Fruit fly (Drosophila melanogaster) whole organism, embryonic: ENCODE measurements around the gene CG3625.

Source experiments
- Antp ChIP-seq: fragments of 200-800 bp; sonication (Bioruptor generic); optimal IDR thresholded peaks from 3 replicates; lab custom pipeline; 2016; ENCODE audit warnings: missing biosample characterization, missing genetic modification characterization
- Bdp1 ChIP-seq: fragments of 200-800 bp; sonication (Bioruptor generic); optimal IDR thresholded peaks from 3 replicates; lab custom pipeline; 2016; ENCODE audit warnings: missing biosample characterization, missing genetic modification characterization
- Blimp-1 ChIP-seq: fragments of 200-800 bp; sonication (Bioruptor generic); optimal IDR thresholded peaks from 3 replicates; lab custom pipeline; 2018; ENCODE audit warnings: missing biosample characterization, missing genetic modification characterization, mild to moderate bottlenecking, moderate library complexity, missing genetic modification reagents
- CG11696 ChIP-seq: fragments of 200-800 bp; sonication (Bioruptor generic); IDR thresholded peaks from 2 replicates; pipeline ENCODE4 v1.3.6; 2022; ENCODE audit warnings: missing biosample characterization, missing genetic modification characterization
- CG12219 ChIP-seq: fragments of 200-800 bp; sonication (Bioruptor generic); optimal IDR thresholded peaks from 3 replicates; lab custom pipeline; 2018; ENCODE audit warnings: missing biosample characterization, mild to moderate bottlenecking, missing genetic modification characterization
- CG13775 ChIP-seq: fragments of 200-800 bp; sonication (Bioruptor generic); optimal IDR thresholded peaks from 3 replicates; lab custom pipeline; 2017; ENCODE audit warnings: missing biosample characterization, mild to moderate bottlenecking, missing genetic modification characterization
- CG14014 ChIP-seq: fragments of 200-800 bp; sonication (Bioruptor generic); IDR thresholded peaks from 2 replicates; pipeline ENCODE4 v1.3.6; 2022; ENCODE audit warnings: missing biosample characterization, missing genetic modification characterization
- CG14710 ChIP-seq: fragments of 200-800 bp; sonication (Bioruptor generic); optimal IDR thresholded peaks from 3 replicates; lab custom pipeline; 2019; ENCODE audit warnings: missing biosample characterization, mild to moderate bottlenecking, missing genetic modification characterization, moderate library complexity
- CG15696 ChIP-seq: fragments of 200-800 bp; sonication (Bioruptor generic); optimal IDR thresholded peaks from 2 replicates; lab custom pipeline; 2019; ENCODE audit warnings: missing biosample characterization, mild to moderate bottlenecking, missing genetic modification characterization, moderate library complexity
- CG16863 ChIP-seq: fragments of 200-800 bp; sonication (Bioruptor generic); optimal IDR thresholded peaks from 3 replicates; lab custom pipeline; 2016; ENCODE audit warnings: missing biosample characterization, missing genetic modification characterization
- CG17385 ChIP-seq: fragments of 200-800 bp; sonication (Bioruptor generic); optimal IDR thresholded peaks from 3 replicates; lab custom pipeline; 2018; ENCODE audit warnings: missing biosample characterization, mild to moderate bottlenecking, missing genetic modification characterization
- CG18262 ChIP-seq: fragments of 200-800 bp; optimal IDR thresholded peaks from 3 replicates; lab custom pipeline; 2019; ENCODE audit warnings: missing biosample characterization, mild to moderate bottlenecking, missing genetic modification characterization, moderate library complexity
- CG2875 ChIP-seq: fragments of 200-800 bp; sonication (Bioruptor generic); optimal IDR thresholded peaks from 2 replicates; lab custom pipeline; 2017; ENCODE audit warnings: missing biosample characterization, mild to moderate bottlenecking, missing genetic modification characterization, missing genetic modification reagents
- CG31441 ChIP-seq: fragments of 200-800 bp; sonication (Bioruptor generic); IDR thresholded peaks from 2 replicates; pipeline ENCODE4 v1.3.6; 2022; ENCODE audit warnings: missing biosample characterization, missing genetic modification characterization
- CG3163 ChIP-seq: fragments of 200-800 bp; sonication (Bioruptor generic); optimal IDR thresholded peaks from 3 replicates; lab custom pipeline; 2016; ENCODE audit warnings: missing biosample characterization, missing genetic modification characterization
- CG32767 ChIP-seq: fragments of 200-800 bp; sonication (Bioruptor generic); IDR thresholded peaks from 2 replicates; pipeline ENCODE4 v1.3.6; 2022; ENCODE audit warnings: missing biosample characterization, missing genetic modification characterization
- CG4424 ChIP-seq: fragments of 200-800 bp; sonication (Bioruptor generic); optimal IDR thresholded peaks from 3 replicates; lab custom pipeline; 2016; ENCODE audit warnings: missing biosample characterization, missing genetic modification characterization
- CG9215 ChIP-seq: fragments of 200-800 bp; sonication (Bioruptor generic); IDR thresholded peaks from 2 replicates; pipeline ENCODE4 v1.3.6; 2022; ENCODE audit warnings: missing biosample characterization, missing genetic modification characterization
- CG9876 ChIP-seq: fragments of 200-800 bp; sonication (Bioruptor generic); optimal IDR thresholded peaks from 2 replicates; lab custom pipeline; 2016; ENCODE audit warnings: missing biosample characterization, missing genetic modification characterization
- Chrac-16 ChIP-seq: fragments of 200-800 bp; sonication (Bioruptor generic); optimal IDR thresholded peaks from 3 replicates; lab custom pipeline; 2016; ENCODE audit warnings: missing biosample characterization, missing genetic modification characterization
- Deaf1 ChIP-seq: fragments of 200-800 bp; optimal IDR thresholded peaks from 3 replicates; lab custom pipeline; 2019; ENCODE audit warnings: missing biosample characterization, mild to moderate bottlenecking, missing genetic modification characterization, moderate library complexity
- Dip2 ChIP-seq: fragments of 200-800 bp; sonication (Bioruptor generic); IDR thresholded peaks from 2 replicates; pipeline ENCODE4 v1.3.6; 2022; ENCODE audit warnings: missing biosample characterization, missing genetic modification characterization
- Dll ChIP-seq: fragments of 200-800 bp; sonication (Bioruptor generic); IDR thresholded peaks from 4 replicates; pipeline ENCODE4 v1.3.6; 2022; ENCODE audit warnings: missing biosample characterization, missing genetic modification characterization; ENCODE audit not compliant: partially characterized antibody
- E2f2 ChIP-seq: fragments of 200-800 bp; sonication (Bioruptor generic); IDR thresholded peaks from 2 replicates; pipeline ENCODE4 v1.3.6; 2022; ENCODE audit warnings: missing biosample characterization, missing genetic modification characterization
- HmgZ ChIP-seq: fragments of 200-800 bp; sonication (Bioruptor generic); optimal IDR thresholded peaks from 2 replicates; lab custom pipeline; 2018; ENCODE audit warnings: missing biosample characterization, mild to moderate bottlenecking, missing genetic modification characterization
- Max ChIP-seq: fragments of 200-800 bp; sonication (Bioruptor generic); optimal IDR thresholded peaks from 2 replicates; lab custom pipeline; 2016; ENCODE audit warnings: missing biosample characterization, mild to moderate bottlenecking, missing genetic modification characterization
- Mrtf ChIP-seq: fragments of 200-800 bp; sonication (Bioruptor generic); IDR thresholded peaks from 3 replicates; pipeline ENCODE4 v1.3.6; 2022; ENCODE audit warnings: missing biosample characterization, missing genetic modification characterization
- Oli ChIP-seq: fragments of 200-800 bp; sonication (Bioruptor generic); optimal IDR thresholded peaks from 2 replicates; lab custom pipeline; 2018; ENCODE audit warnings: missing biosample characterization, mild to moderate bottlenecking, missing genetic modification characterization, moderate library complexity
- Ravus ChIP-seq: fragments of 200-800 bp; sonication (Bioruptor generic); IDR thresholded peaks from 2 replicates; pipeline ENCODE4 v1.3.6; 2022; ENCODE audit warnings: missing biosample characterization, missing genetic modification characterization
- Six4 ChIP-seq: fragments of 200-800 bp; sonication (Bioruptor generic); optimal IDR thresholded peaks from 2 replicates; lab custom pipeline; 2016; ENCODE audit warnings: missing biosample characterization, missing genetic modification characterization
- Usf ChIP-seq: fragments of 200-800 bp; sonication (Bioruptor generic); optimal IDR thresholded peaks from 2 replicates; lab custom pipeline; 2017; ENCODE audit warnings: missing genotype, missing biosample characterization, missing genetic modification characterization
- YL-1 ChIP-seq: fragments of 200-800 bp; sonication (Bioruptor generic); optimal IDR thresholded peaks from 3 replicates; lab custom pipeline; 2017; ENCODE audit warnings: missing biosample characterization, mild to moderate bottlenecking, missing genetic modification characterization
- ase ChIP-seq: fragments of 200-800 bp; sonication (Bioruptor generic); IDR thresholded peaks from 3 replicates; pipeline ENCODE4 v1.3.6; 2022; ENCODE audit warnings: missing biosample characterization, missing genetic modification characterization
- az2 ChIP-seq: fragments of 200-800 bp; sonication (Bioruptor generic); optimal IDR thresholded peaks from 3 replicates; lab custom pipeline; 2016; ENCODE audit warnings: missing biosample characterization, missing genetic modification characterization
- bcd ChIP-seq: fragments of 200-800 bp; sonication (Bioruptor generic); optimal IDR thresholded peaks from 2 replicates; lab custom pipeline; 2017; ENCODE audit warnings: missing biosample characterization, mild to moderate bottlenecking, missing genetic modification characterization
- crc ChIP-seq: fragments of 200-800 bp; sonication (Bioruptor generic); optimal IDR thresholded peaks from 2 replicates; lab custom pipeline; 2016; ENCODE audit warnings: missing biosample characterization, missing genetic modification characterization
- dm ChIP-seq: fragments of 200-800 bp; sonication (Bioruptor generic); optimal IDR thresholded peaks from 3 replicates; lab custom pipeline; 2016; ENCODE audit warnings: missing biosample characterization, missing genetic modification characterization
- en ChIP-seq: fragments of 200-800 bp; sonication (Bioruptor generic); optimal IDR thresholded peaks from 2 replicates; lab custom pipeline; 2016; ENCODE audit warnings: missing biosample characterization, missing genetic modification characterization
- eyg ChIP-seq: fragments of 200-800 bp; sonication (Bioruptor generic); optimal IDR thresholded peaks from 3 replicates; lab custom pipeline; 2016; ENCODE audit warnings: missing biosample characterization, missing genetic modification characterization
- gce ChIP-seq: fragments of 200-800 bp; sonication (Bioruptor generic); IDR thresholded peaks from 3 replicates; pipeline ENCODE4 v1.3.6; 2022; ENCODE audit warnings: missing biosample characterization, missing genetic modification characterization
- gem ChIP-seq: fragments of 200-800 bp; sonication (Bioruptor generic); optimal IDR thresholded peaks from 2 replicates; lab custom pipeline; 2019; ENCODE audit warnings: missing biosample characterization, mild to moderate bottlenecking, missing genetic modification characterization, moderate library complexity
- gsb ChIP-seq: fragments of 200-800 bp; sonication (Bioruptor generic); IDR thresholded peaks from 2 replicates; pipeline ENCODE4 v1.3.6; 2022; ENCODE audit warnings: missing biosample characterization, missing genetic modification characterization
- hbn ChIP-seq: fragments of 200-800 bp; sonication (Bioruptor generic); IDR thresholded peaks from 2 replicates; pipeline ENCODE4 v1.3.6; 2022; ENCODE audit warnings: missing biosample characterization, missing genetic modification characterization; ENCODE audit not compliant: partially characterized antibody
- lab ChIP-seq: fragments of 200-800 bp; sonication (Bioruptor generic); optimal IDR thresholded peaks from 3 replicates; lab custom pipeline; 2017; ENCODE audit warnings: missing biosample characterization, missing genetic modification characterization, mild to moderate bottlenecking, moderate library complexity, missing genetic modification reagents
- nerfin-1 ChIP-seq: fragments of 200-800 bp; sonication (Bioruptor generic); optimal IDR thresholded peaks from 3 replicates; lab custom pipeline; 2019; ENCODE audit warnings: missing biosample characterization, mild to moderate bottlenecking, missing genetic modification characterization, moderate library complexity
- otp ChIP-seq: fragments of 200-800 bp; sonication (Bioruptor generic); IDR thresholded peaks from 3 replicates; pipeline ENCODE4, ENCODE4 v1.3.6; 2022; ENCODE audit warnings: missing biosample characterization, missing genetic modification characterization
- sob ChIP-seq: fragments of 200-800 bp; sonication (Bioruptor generic); IDR thresholded peaks from 2 replicates; pipeline ENCODE4 v1.3.6; 2022; ENCODE audit warnings: missing biosample characterization, missing genetic modification characterization
- stwl ChIP-seq: fragments of 200-800 bp; sonication (Bioruptor generic); optimal IDR thresholded peaks from 3 replicates; lab custom pipeline; 2018; ENCODE audit warnings: missing biosample characterization, mild to moderate bottlenecking, missing genetic modification characterization, moderate library complexity
- ttk ChIP-seq: fragments of 200-800 bp; sonication (Bioruptor generic); IDR thresholded peaks from 2 replicates; pipeline ENCODE4 v2.1.2; 2022; ENCODE audit warnings: missing biosample characterization, missing genetic modification characterization

The CG3625 gene

dm6 chr2L:297480-298284 is 6.1 kb upstream of the CG3625 start, which contains the start of gene Pi3K21B (continued):
- TF ChIP-seq az2 (GFP tag; lab: Kevin White, UChicago), result peak; percentile 87
- TF ChIP-seq ase, result peak; percentile 76
- peak; percentile 93 for TF ChIP-seq CG15696 (tag; lab: Kevin White, UChicago)
- peak; percentile 93 for TF ChIP-seq sob (GFP tag; lab: Robert Waterston, UW)
- 0 out of 2 replicates have a peak, but pooled peaks have one; percentile 38 for TF ChIP-seq gsb (GFP tag; lab: Robert Waterston, UW)
- peak; percentile 95 for TF ChIP-seq CG13775
- TF ChIP-seq Dll (GFP tag; lab: Robert Waterston, UW), result peak; percentile 41; the same call in 2 of the 4 replicates
- 0 out of 3 replicates have a peak, but pooled peaks have one; percentile 63 for TF ChIP-seq gce (GFP tag; lab: Robert Waterston, UW)
- TF ChIP-seq CG18262 (tag; lab: Kevin White, UChicago), result peak; percentile 88
- TF ChIP-seq Six4, result peak; percentile 84
- TF ChIP-seq CG31441 (GFP tag; lab: Robert Waterston, UW), result peak; percentile 87
- peak; percentile 93 for TF ChIP-seq CG9876 (GFP tag; lab: Kevin White, UChicago)
- TF ChIP-seq Bdp1, result peak; percentile 86
- no peak for TF ChIP-seq Dip2 (GFP tag; lab: Robert Waterston, UW)
- TF ChIP-seq Max, result peak; percentile 88
- TF ChIP-seq CG3163, result peak; percentile 78
- peak; percentile 92 for TF ChIP-seq lab (GFP tag; lab: Kevin White, UChicago)
- peak; percentile 95 for TF ChIP-seq CG14710 (tag; lab: Kevin White, UChicago)
- TF ChIP-seq stwl, result peak; percentile 93
- no peak for TF ChIP-seq CG11696 (GFP tag; lab: Robert Waterston, UW)
- TF ChIP-seq Oli (tag; lab: Kevin White, UChicago), result peak; percentile 86
- TF ChIP-seq bcd, result peak; percentile 91
- peak; percentile 84 for TF ChIP-seq CG14014 (GFP tag; lab: Robert Waterston, UW)
- no peak; the same call in none of the 3 replicates for TF ChIP-seq Mrtf (GFP tag; lab: Robert Waterston, UW)
- no peak for TF ChIP-seq hbn (GFP tag; lab: Robert Waterston, UW)
- peak; percentile 87 for TF ChIP-seq HmgZ
- TF ChIP-seq Antp (GFP tag; lab: Kevin White, UChicago), result peak; percentile 97
- TF ChIP-seq CG32767 (GFP tag; lab: Robert Waterston, UW), result peak; percentile 72; the same call in 1 of the 2 replicates
- TF ChIP-seq E2f2 (GFP tag; lab: Robert Waterston, UW), result peak; percentile 88
- peak; percentile 89 for TF ChIP-seq CG4424 (GFP tag; lab: Kevin White, UChicago)
- peak; percentile 33 for TF ChIP-seq Ravus (GFP tag; lab: Robert Waterston, UW)
- peak; percentile 91 for TF ChIP-seq dm (GFP tag; lab: Kevin White, UChicago)
- peak; percentile 95 for TF ChIP-seq gem
- TF ChIP-seq CG16863 (GFP tag; lab: Kevin White, UChicago), result peak; percentile 86
- TF ChIP-seq CG9215 (GFP tag; lab: Robert Waterston, UW), result peak; percentile 87
- peak; percentile 84 for TF ChIP-seq otp (GFP tag; lab: Robert Waterston, UW)
- TF ChIP-seq YL-1 (GFP tag; lab: Kevin White, UChicago), result peak; percentile 75
- TF ChIP-seq Blimp-1 (GFP tag; lab: Kevin White, UChicago), result peak; percentile 87
- peak; percentile 82 for TF ChIP-seq nerfin-1 (tag; lab: Kevin White, UChicago)
- TF ChIP-seq Usf (GFP tag; lab: Kevin White, UChicago), result peak; percentile 80
- TF ChIP-seq eyg, result peak; percentile 78
- TF ChIP-seq CG2875 (GFP tag; lab: Kevin White, UChicago), result peak; percentile 74
- TF ChIP-seq en (GFP tag; lab: Kevin White, UChicago), result peak; percentile 58
- peak; percentile 92 for TF ChIP-seq Chrac-16 (GFP tag; lab: Kevin White, UChicago)
- peak; percentile 77 for TF ChIP-seq crc
- TF ChIP-seq CG12219 (GFP tag; lab: Kevin White, UChicago), result peak; percentile 37
- peak; percentile 83 for TF ChIP-seq CG17385 (GFP tag; lab: Kevin White, UChicago)
- TF ChIP-seq ttk (GFP tag; lab: Robert Waterston, UW), result peak; percentile 84
- TF ChIP-seq Deaf1 (tag; lab: Kevin White, UChicago), result peak; percentile 28
